Fruit fly (Drosophila melanogaster): ENCODE measurements around the gene mus304.
A peak's percentile ranks its signal among the peaks of the same experiment; 100 is the strongest.

The mus304 gene

DNA sequence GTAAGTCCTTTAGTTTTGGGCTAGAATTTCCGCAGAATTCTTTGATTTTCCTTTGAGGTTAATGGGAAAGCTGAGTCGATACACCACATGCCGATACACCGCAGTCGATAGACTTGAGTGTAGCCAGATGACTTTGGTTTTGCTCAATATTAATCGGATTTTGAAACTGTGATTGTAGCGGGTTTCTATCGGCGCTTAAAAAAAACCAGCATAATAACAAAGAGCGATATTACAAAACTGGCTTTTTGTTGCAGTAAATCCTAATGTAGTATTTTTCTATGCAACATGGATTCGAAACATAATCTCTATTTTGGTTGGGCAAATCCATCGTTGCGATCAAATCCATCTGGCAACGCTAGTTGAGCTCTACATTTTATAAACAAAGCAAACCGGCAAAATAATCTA, at the start of gene mus304, which contains the start of gene Polr3D:
mus304 (plus strand) TSS at position 356 of the 405 bp plus-strand sequence.
Polr3D (minus strand) TSS at position 116 of the 405 bp plus-strand sequence.
- TF ChIP-seq CG7368 (GFP tag; optimal IDR thresholded peaks at IDR 0.05) = no peak
- peak; percentile 15 for TF ChIP-seq Eip75B (GFP tag; optimal IDR thresholded peaks at IDR 0.05)
- no peak for TF ChIP-seq CG11294 (GFP tag; IDR thresholded peaks at IDR 0.05)
- TF ChIP-seq lz (GFP tag; optimal IDR thresholded peaks at IDR 0.05) = peak; percentile 49
- TF ChIP-seq CG11902 (GFP tag; optimal IDR thresholded peaks at IDR 0.05) = no peak
- no peak for TF ChIP-seq CG3919 (GFP tag; optimal IDR thresholded peaks at IDR 0.05)
- TF ChIP-seq CG3032 (tag; optimal IDR thresholded peaks at IDR 0.05) = peak; percentile 41
- TF ChIP-seq Sox14 (GFP tag; optimal IDR thresholded peaks at IDR 0.05) = peak; percentile 64
- no peak for TF ChIP-seq fd85E (GFP tag; optimal IDR thresholded peaks at IDR 0.05)
- TF ChIP-seq CG32006 (GFP tag; optimal IDR thresholded peaks at IDR 0.05) = no peak
- peak; percentile 3 for TF ChIP-seq dsx (GFP tag; optimal IDR thresholded peaks at IDR 0.05; ENCODE audit: poor library complexity, severe bottlenecking)
- TF ChIP-seq Ets96B (tag; optimal IDR thresholded peaks at IDR 0.05) = peak; percentile 1
- TF ChIP-seq acj6 (GFP tag; optimal IDR thresholded peaks at IDR 0.05) = no peak
- TF ChIP-seq Smox (GFP tag; optimal IDR thresholded peaks at IDR 0.05) = no peak
- TF ChIP-seq spab (GFP tag; optimal IDR thresholded peaks at IDR 0.05) = no peak
- no peak for TF ChIP-seq svp (GFP tag)
- peak; percentile 56 for TF ChIP-seq Eip78C (GFP tag)
- peak; percentile 44 for TF ChIP-seq esn (GFP tag; optimal IDR thresholded peaks at IDR 0.05)
- TF ChIP-seq CG4318 (GFP tag; optimal IDR thresholded peaks at IDR 0.05) = no peak
- peak; percentile 6 for TF ChIP-seq CG31627 (GFP tag; optimal IDR thresholded peaks at IDR 0.05)
- TF ChIP-seq CG10631 (GFP tag; optimal IDR thresholded peaks at IDR 0.05) = peak; percentile 20
- TF ChIP-seq Lpt (GFP tag; optimal IDR thresholded peaks at IDR 0.05) = no peak
- no peak for TF ChIP-seq CG10669 (GFP tag; optimal IDR thresholded peaks at IDR 0.05)
- TF ChIP-seq Hr4 (GFP tag; optimal IDR thresholded peaks at IDR 0.05) = peak; percentile 3
- no peak for TF ChIP-seq fd59A (GFP tag; optimal IDR thresholded peaks at IDR 0.05)
- no peak for TF ChIP-seq Gug (GFP tag; IDR thresholded peaks at IDR 0.05)
- TF ChIP-seq Hr39 (GFP tag; optimal IDR thresholded peaks at IDR 0.05) = peak; percentile 11
- TF ChIP-seq CG9139 (GFP tag; optimal IDR thresholded peaks at IDR 0.05) = no peak

DNA sequence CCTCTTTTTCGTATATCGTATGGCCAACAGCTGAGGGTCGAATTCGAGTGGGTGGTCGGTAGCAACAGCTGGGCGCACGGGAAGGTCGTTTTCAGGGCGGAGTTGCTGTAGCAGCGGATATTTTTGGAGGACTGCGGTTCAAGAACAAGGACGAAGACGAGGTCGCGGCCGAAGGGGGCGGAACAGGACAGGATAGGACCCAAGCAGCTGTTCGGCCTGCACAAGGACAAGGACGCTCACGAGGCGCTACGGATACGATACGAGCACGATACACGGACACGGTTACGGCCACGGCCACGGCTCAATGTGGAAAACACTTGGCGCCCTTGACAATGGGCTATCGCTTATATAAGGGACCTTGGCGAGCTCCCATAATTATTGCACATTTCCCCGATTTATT, 48.4 kb upstream of the mus304 start:
- TF ChIP-seq CG11294 (GFP tag; IDR thresholded peaks at IDR 0.05) = no peak

DNA sequence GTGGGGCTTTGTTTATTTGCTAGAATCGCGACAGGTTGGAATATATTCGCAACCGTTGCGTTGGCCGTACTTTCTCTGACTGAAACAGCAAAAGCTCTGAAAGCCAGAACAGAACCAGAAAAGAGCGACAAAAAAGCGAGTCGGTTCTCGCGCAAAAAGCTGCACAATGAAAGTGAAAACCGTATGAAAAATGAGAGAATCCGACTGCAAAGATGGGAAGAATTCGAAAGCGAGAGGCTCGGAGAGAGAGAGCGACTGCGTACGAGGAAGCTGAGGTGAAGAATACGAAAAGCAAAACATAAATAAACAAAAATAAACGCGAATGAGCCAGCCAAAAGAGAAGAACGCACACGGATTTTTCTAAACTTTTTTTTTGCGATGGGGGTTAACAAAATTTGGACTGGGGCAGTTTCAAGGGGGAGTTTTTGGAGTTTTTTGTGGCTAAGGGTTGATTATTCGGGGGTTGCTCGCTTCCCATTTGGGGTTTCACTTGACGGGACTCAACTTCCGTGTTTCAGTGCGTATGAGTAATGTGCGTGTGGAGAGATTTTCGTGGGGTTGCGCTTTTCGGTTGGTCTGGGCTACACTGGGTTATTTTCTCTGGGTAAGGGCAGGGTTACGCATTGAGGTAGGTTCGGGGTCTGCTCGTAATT, 47.8 kb upstream of the mus304 start:
- TF ChIP-seq Sox15 (GFP tag; optimal IDR thresholded peaks at IDR 0.05) (no peak), pdm3 (GFP tag; optimal IDR thresholded peaks at IDR 0.05) (no peak), acj6 (GFP tag; optimal IDR thresholded peaks at IDR 0.05) (no peak), Eip93F (GFP tag; optimal IDR thresholded peaks at IDR 0.05) (peak; percentile 24), ss (GFP tag; optimal IDR thresholded peaks at IDR 0.05) (peak; percentile 62 to 67), Hr4 (GFP tag; optimal IDR thresholded peaks at IDR 0.05) (no peak), CG16779 (tag; optimal IDR thresholded peaks at IDR 0.05) (peak; percentile 32), svp (GFP tag) (peak; percentile 31), CG3032 (tag; optimal IDR thresholded peaks at IDR 0.05) (peak; percentile 16), vri (GFP tag; optimal IDR thresholded peaks at IDR 0.05) (peak; percentile 59), salr (GFP tag; optimal IDR thresholded peaks at IDR 0.05) (no peak), esn (GFP tag; optimal IDR thresholded peaks at IDR 0.05) (peak; percentile 30), fd85E (GFP tag; optimal IDR thresholded peaks at IDR 0.05) (no peak), fkh (GFP tag; optimal IDR thresholded peaks at IDR 0.05) (no peak), CG7368 (GFP tag; optimal IDR thresholded peaks at IDR 0.05) (no peak), spab (GFP tag; optimal IDR thresholded peaks at IDR 0.05) (peak; percentile 13), Sox14 (GFP tag; optimal IDR thresholded peaks at IDR 0.05) (peak; percentile 8), topi (GFP tag; optimal IDR thresholded peaks at IDR 0.05) (peak; percentile 7), cyc (GFP tag; optimal IDR thresholded peaks at IDR 0.05) (no peak), Eip75B (GFP tag; optimal IDR thresholded peaks at IDR 0.05) (peak; percentile 42), net (GFP tag; optimal IDR thresholded peaks at IDR 0.05) (peak; percentile 1), eg (GFP tag; IDR thresholded peaks at IDR 0.05) (no peak; the same call in 2 of the 3 replicates), Sox102F (GFP tag; optimal IDR thresholded peaks at IDR 0.05) (peak; percentile 67), CG9139 (GFP tag; optimal IDR thresholded peaks at IDR 0.05) (peak; percentile 69), CG6163 (GFP tag; IDR thresholded peaks at IDR 0.05) (peak; percentile 68; the same call in 2 of the 3 replicates), OdsH (GFP tag; optimal IDR thresholded peaks at IDR 0.05) (no peak), achi (GFP tag; optimal IDR thresholded peaks at IDR 0.05) (no peak), Eip78C (GFP tag) (peak; percentile 28), CG8632 (GFP tag; optimal IDR thresholded peaks at IDR 0.05) (peak; percentile 25), CG6808 (GFP tag; optimal IDR thresholded peaks at IDR 0.05) (peak; percentile 64)
